Worm (Caenorhabditis elegans) whole organism, L1 larva: Measurements from ENCODE around the gene C25H3.3.
A peak's percentile ranks its signal among the peaks of the same experiment; 100 is the strongest.

Source experiments
- C34B4.2 ChIP-seq: sonication (generic microtip); optimal IDR thresholded peaks from 2 replicates; lab custom pipeline; 2017; ENCODE audit warnings: mild to moderate bottlenecking, missing genetic modification characterization, missing compliant biosample characterization
- Y116A8C.19 ChIP-seq: sonication (generic microtip); optimal IDR thresholded peaks from 2 replicates; lab custom pipeline; 2016; ENCODE audit warnings: missing compliant biosample characterization, missing genetic modification characterization, borderline replicate concordance
- aly-2 ChIP-seq: fragments of 150-350 bp; optimal IDR thresholded peaks from 2 replicates; lab custom pipeline; 2014; ENCODE audit warnings: missing biosample characterization, missing genetic modification characterization
- blmp-1 ChIP-seq: fragments of 150-350 bp; optimal IDR thresholded peaks from 2 replicates; lab custom pipeline; 2014; ENCODE audit warnings: missing biosample characterization, missing genetic modification characterization
- ceh-63 ChIP-seq: fragments of 200-800 bp; sonication (Bioruptor generic); optimal IDR thresholded peaks from 2 replicates; lab custom pipeline; 2018; ENCODE audit warnings: mild to moderate bottlenecking, missing genetic modification characterization, missing compliant biosample characterization
- ceh-8 ChIP-seq: fragments of 200-800 bp; sonication (Bioruptor generic); optimal IDR thresholded peaks from 2 replicates; lab custom pipeline; 2018; ENCODE audit warnings: mild to moderate bottlenecking, missing genetic modification characterization, moderate library complexity, missing compliant biosample characterization
- ceh-82 ChIP-seq, 3 experiments: fragments of 150-350 bp in 1 of 3; sonication (generic microtip) in 2 of 3; optimal IDR thresholded peaks; 2 replicates each; lab custom pipeline; 2014 to 2017; ENCODE audit warnings: missing biosample characterization in 3 of 3, missing genetic modification characterization in 3 of 3
- ceh-88 ChIP-seq: fragments of 200-800 bp; sonication (Bioruptor generic); IDR thresholded peaks from 2 replicates; pipeline ENCODE4 v1.3.6; 2022; ENCODE audit warnings: missing genetic modification characterization, missing compliant biosample characterization
- ceh-90 ChIP-seq: sonication (generic microtip); optimal IDR thresholded peaks from 2 replicates; lab custom pipeline; 2016; ENCODE audit warnings: missing genetic modification characterization, missing compliant biosample characterization
- dpl-1 ChIP-seq, 3 experiments: fragments of 150-350 bp in 2 of 3; sonication (generic microtip) in 1 of 3; optimal IDR thresholded peaks; 2 replicates each; lab custom pipeline; 2014 to 2017; ENCODE audit warnings: missing biosample characterization in 3 of 3, missing genetic modification characterization in 3 of 3, missing genetic modification reagents in 3 of 3
- dsc-1 ChIP-seq: sonication (generic microtip); optimal IDR thresholded peaks from 2 replicates; lab custom pipeline; 2016; ENCODE audit warnings: mild to moderate bottlenecking, missing genetic modification characterization, missing compliant biosample characterization
- efl-1 ChIP-seq, 4 experiments: fragments of 150-350 bp; optimal IDR thresholded peaks in 3 of 4; peaks in 1 of 4; 1 replicate in 1 of 4; 2 replicates in 3 of 4; lab custom pipeline; 2014; ENCODE audit warnings: missing biosample characterization in 2 of 4, missing genetic modification characterization in 2 of 4, missing genetic modification reagents in 2 of 4
- elt-3 ChIP-seq, 6 experiments: fragments of 150-350 bp in 1 of 6; sonication (generic microtip); optimal IDR thresholded peaks; 2 replicates each; lab custom pipeline; 2017 to 2018; ENCODE audit warnings: missing biosample characterization in 6 of 6, missing genetic modification characterization in 6 of 6, inconsistent platforms in 1 of 6
- ets-5 ChIP-seq: fragments of 200-800 bp; sonication (Bioruptor generic); IDR thresholded peaks from 2 replicates; pipeline ENCODE4 v1.3.6; 2022; ENCODE audit warnings: missing genetic modification characterization, missing compliant biosample characterization
- fkh-4 ChIP-seq: sonication (generic microtip); optimal IDR thresholded peaks from 2 replicates; lab custom pipeline; 2016; ENCODE audit warnings: missing compliant biosample characterization, missing genetic modification characterization, borderline replicate concordance
- fkh-8 ChIP-seq: sonication (generic microtip); optimal IDR thresholded peaks from 2 replicates; lab custom pipeline; 2016; ENCODE audit warnings: mild to moderate bottlenecking, missing genetic modification characterization, missing compliant biosample characterization
- grh-1 ChIP-seq: fragments of 200-800 bp; sonication (Bioruptor generic); IDR thresholded peaks from 2 replicates; pipeline ENCODE4 v1.3.6; 2022; ENCODE audit warnings: missing genetic modification reagents, missing genetic modification characterization, missing compliant biosample characterization
- hlh-4 ChIP-seq: sonication (generic microtip); optimal IDR thresholded peaks from 2 replicates; lab custom pipeline; 2016; ENCODE audit warnings: mild to moderate bottlenecking, missing genetic modification characterization, missing compliant biosample characterization
- hpl-2 ChIP-seq: fragments of 150-350 bp; optimal IDR thresholded peaks from 2 replicates; lab custom pipeline; 2014; ENCODE audit warnings: missing biosample characterization, missing genetic modification reagents, missing genetic modification characterization
- irx-1 ChIP-seq: sonication (generic microtip); optimal IDR thresholded peaks from 2 replicates; lab custom pipeline; 2016; ENCODE audit warnings: missing genetic modification characterization, missing compliant biosample characterization
- jun-1 ChIP-seq: fragments of 150-350 bp; optimal IDR thresholded peaks from 2 replicates; lab custom pipeline; 2014; ENCODE audit warnings: missing biosample characterization, missing genetic modification reagents, missing genetic modification characterization
- lin-14 ChIP-seq: fragments of 200-800 bp; sonication (Bioruptor generic); optimal IDR thresholded peaks from 2 replicates; lab custom pipeline; 2018; ENCODE audit warnings: mild to moderate bottlenecking, missing genetic modification characterization, moderate library complexity, missing compliant biosample characterization
- lin-15B ChIP-seq: fragments of 150-350 bp; sonication (generic microtip); optimal IDR thresholded peaks from 3 replicates; lab custom pipeline; 2014; ENCODE audit warnings: missing biosample characterization, missing genetic modification characterization
- lin-35 ChIP-seq, 2 experiments: fragments of 150-350 bp; optimal IDR thresholded peaks; 2 replicates each; lab custom pipeline; 2014; ENCODE audit warnings: missing biosample characterization in 2 of 2, missing genetic modification characterization in 2 of 2, missing genetic modification reagents in 2 of 2
- lir-3 ChIP-seq: sonication (generic microtip); optimal IDR thresholded peaks from 2 replicates; lab custom pipeline; 2016; ENCODE audit warnings: mild to moderate bottlenecking, missing genetic modification characterization, moderate library complexity, missing compliant biosample characterization; ENCODE audit not compliant: poor library complexity
- lsy-2 ChIP-seq, 2 experiments: fragments of 150-350 bp; optimal IDR thresholded peaks; 2 replicates each; lab custom pipeline; 2014; ENCODE audit warnings: missing biosample characterization in 2 of 2, missing genetic modification characterization in 2 of 2
- mab-9 ChIP-seq: fragments of 200-800 bp; sonication (Bioruptor generic); IDR thresholded peaks from 2 replicates; pipeline ENCODE4 v1.3.6; 2022; ENCODE audit warnings: missing genetic modification reagents, missing genetic modification characterization, missing compliant biosample characterization
- mdl-1 ChIP-seq, 2 experiments: fragments of 150-350 bp; optimal IDR thresholded peaks; 2 replicates each; lab custom pipeline; 2014 to 2017; ENCODE audit warnings: missing biosample characterization in 2 of 2, missing genetic modification characterization in 2 of 2, inconsistent platforms in 1 of 2
- mep-1 ChIP-seq: fragments of 150-350 bp; optimal IDR thresholded peaks from 2 replicates; lab custom pipeline; 2014; ENCODE audit warnings: missing biosample characterization, missing genetic modification characterization
- nhr-11 ChIP-seq: fragments of 150-350 bp; optimal IDR thresholded peaks from 2 replicates; lab custom pipeline; 2014; ENCODE audit warnings: missing biosample characterization, missing genetic modification characterization
- nhr-12 ChIP-seq: sonication (generic microtip); optimal IDR thresholded peaks from 2 replicates; lab custom pipeline; 2017; ENCODE audit warnings: missing biosample characterization, missing genetic modification characterization
- nhr-20 ChIP-seq: sonication (generic microtip); optimal IDR thresholded peaks from 2 replicates; lab custom pipeline; 2016; ENCODE audit warnings: mild to moderate bottlenecking, missing genetic modification characterization, missing compliant biosample characterization
- nhr-77 ChIP-seq: fragments of 150-350 bp; optimal IDR thresholded peaks from 2 replicates; lab custom pipeline; 2014; ENCODE audit warnings: missing biosample characterization, missing genetic modification characterization
- nhr-84 ChIP-seq: sonication (generic microtip); optimal IDR thresholded peaks from 2 replicates; lab custom pipeline; 2017; ENCODE audit warnings: missing biosample characterization, missing genetic modification characterization
- nhr-85 ChIP-seq: sonication (generic microtip); peaks from one replicate; lab custom pipeline; 2016; ENCODE audit warnings: missing genetic modification characterization, inconsistent platforms, missing compliant biosample characterization
- pax-3 ChIP-seq: fragments of 200-800 bp; sonication (Bioruptor generic); optimal IDR thresholded peaks from 2 replicates; lab custom pipeline; 2018; ENCODE audit warnings: mild to moderate bottlenecking, missing genetic modification characterization, moderate library complexity, missing compliant biosample characterization
- rnt-1 ChIP-seq: sonication (generic microtip); optimal IDR thresholded peaks from 2 replicates; lab custom pipeline; 2016; ENCODE audit warnings: mild to moderate bottlenecking, missing genetic modification characterization, moderate library complexity, missing compliant biosample characterization
- snu-23 ChIP-seq: sonication (generic microtip); optimal IDR thresholded peaks from 2 replicates; lab custom pipeline; 2016; ENCODE audit warnings: missing genetic modification characterization, missing compliant biosample characterization
- sptf-1 ChIP-seq: fragments of 150-350 bp; optimal IDR thresholded peaks from 2 replicates; lab custom pipeline; 2014; ENCODE audit warnings: missing biosample characterization, missing genetic modification characterization
- swsn-7 ChIP-seq: sonication (generic microtip); optimal IDR thresholded peaks from 2 replicates; lab custom pipeline; 2016; ENCODE audit warnings: missing genetic modification characterization, missing compliant biosample characterization
- tbx-2 ChIP-seq: sonication (generic microtip); optimal IDR thresholded peaks from 2 replicates; lab custom pipeline; 2016; ENCODE audit warnings: missing genetic modification characterization, missing compliant biosample characterization
- unc-130 ChIP-seq: fragments of 150-350 bp; optimal IDR thresholded peaks from 2 replicates; lab custom pipeline; 2017; ENCODE audit warnings: missing biosample characterization, missing genetic modification characterization, inconsistent platforms
- unc-98 ChIP-seq: fragments of 200-800 bp; sonication (Bioruptor generic); IDR thresholded peaks from 2 replicates; pipeline ENCODE4 v1.3.6; 2022; ENCODE audit warnings: missing genetic modification characterization, missing compliant biosample characterization
- zag-1 ChIP-seq: fragments of 150-350 bp; optimal IDR thresholded peaks from 2 replicates; lab custom pipeline; 2014; ENCODE audit warnings: missing biosample characterization, missing genetic modification characterization
- zip-4 ChIP-seq: fragments of 200-800 bp; sonication (Bioruptor generic); optimal IDR thresholded peaks from 2 replicates; lab custom pipeline; 2018; ENCODE audit warnings: mild to moderate bottlenecking, missing genetic modification characterization, moderate library complexity, missing compliant biosample characterization
- ztf-11 ChIP-seq, 2 experiments: sonication (generic microtip); optimal IDR thresholded peaks; 2 replicates each; lab custom pipeline; 2016 to 2017; ENCODE audit warnings: missing genetic modification characterization in 2 of 2, missing biosample characterization in 1 of 2, missing compliant biosample characterization in 1 of 2
- ztf-4 ChIP-seq: fragments of 150-350 bp; optimal IDR thresholded peaks from 2 replicates; lab custom pipeline; 2014; ENCODE audit warnings: missing biosample characterization, missing genetic modification characterization

Gene C25H3.3

ce11 chrII:5660736-5661734 lies 33.0 kb upstream of the C25H3.3 start, which contains the start of the genes ift-43 and mdt-26 (continued):
- TF ChIP-seq lin-15B (tag; lab: Kevin White, UChicago) (peak; percentile 67), elt-3 (tag; optimal IDR thresholded peaks at IDR 0.05; lab: Kevin White, UChicago) (peak in 2 of 6 experiments; percentile 57 to 58)

- TF ChIP-seq nhr-84 (tag; lab: Kevin White, UChicago) (peak; percentile 66), nhr-77 (tag; lab: Kevin White, UChicago) (peak; percentile 83), tbx-2 (peak; percentile 81), unc-98 (no peak), ztf-11 (tag; optimal IDR thresholded peaks at IDR 0.05; lab: Kevin White, UChicago) (peak in 1 of 2 experiments; percentile 77), hpl-2 (GFP tag; lab: Kevin White, UChicago) (no peak), nhr-85 (peak; percentile 88), ceh-82 (tag; optimal IDR thresholded peaks at IDR 0.05; lab: Kevin White, UChicago) (peak; percentile 76 to 92 (median 90)), efl-1 (optimal IDR thresholded peaks at IDR 0.05; lab: Kevin White, UChicago) (peak; percentile 74 to 76), efl-1 (GFP tag; optimal IDR thresholded peaks at IDR 0.05 in 1 of 2; lab: Kevin White, UChicago) (peak; percentile 54 to 93), nhr-11 (tag; lab: Kevin White, UChicago) (peak; percentile 25), lsy-2 (tag; optimal IDR thresholded peaks at IDR 0.05; lab: Kevin White, UChicago) (peak; percentile 77 to 88), fkh-8 (tag; lab: Kevin White, UChicago) (peak; percentile 92), C34B4.2 (no peak), zip-4 (GFP tag; lab: Kevin White, UChicago) (peak; percentile 45), ets-5 (GFP tag; lab: Robert Waterston, UW) (no peak), lin-14 (GFP tag; lab: Kevin White, UChicago) (peak; percentile 88), ztf-4 (tag; lab: Kevin White, UChicago) (peak; percentile 98), rnt-1 (tag; lab: Kevin White, UChicago) (peak; percentile 79), fkh-4 (tag; lab: Kevin White, UChicago) (peak; percentile 26), aly-2 (tag; lab: Kevin White, UChicago) (peak; percentile 66), unc-130 (tag; lab: Kevin White, UChicago) (peak; percentile 5), zag-1 (tag; lab: Kevin White, UChicago) (peak; percentile 74), lin-35 (GFP tag; optimal IDR thresholded peaks at IDR 0.05; lab: Kevin White, UChicago) (peak; percentile 75 to 77), mep-1 (tag; lab: Kevin White, UChicago) (peak; percentile 67), irx-1 (tag; lab: Kevin White, UChicago) (peak; percentile 23), mdl-1 (tag; optimal IDR thresholded peaks at IDR 0.05; lab: Kevin White, UChicago) (peak in 1 of 2 experiments; percentile 53), nhr-20 (peak; percentile 87), lir-3 (tag; lab: Kevin White, UChicago) (peak; percentile 35), sptf-1 (tag; lab: Kevin White, UChicago) (no peak), ceh-8 (GFP tag; lab: Kevin White, UChicago) (peak; percentile 21), hlh-4 (tag; lab: Kevin White, UChicago) (no peak), grh-1 (peak; percentile 73), mab-9 (GFP tag; lab: Robert Waterston, UW) (peak; percentile 71), dpl-1 (GFP tag; optimal IDR thresholded peaks at IDR 0.05; lab: Kevin White, UChicago) (peak; percentile 34 to 62 (median 48)), nhr-12 (tag; lab: Kevin White, UChicago) (no peak), blmp-1 (tag; lab: Kevin White, UChicago) (peak; percentile 47), Y116A8C.19 (tag; lab: Kevin White, UChicago) (no peak), dsc-1 (tag; lab: Kevin White, UChicago) (peak; percentile 76), ceh-90 (no peak), snu-23 (GFP tag; lab: Kevin White, UChicago) (peak; percentile 88), ceh-88 (peak; percentile 85), pax-3 (tag; lab: Kevin White, UChicago) (peak; percentile 86), jun-1 (peak; percentile 62), swsn-7 (peak; percentile 92), ceh-63 (GFP tag; lab: Kevin White, UChicago) (no peak)
Measured at ce11 chrII:5661735-5662177, 32.2 kb upstream of the C25H3.3 start.
